Worm (Caenorhabditis elegans) whole organism, L4 larva: ENCODE results near the gene unc-84.

Experiments
- R02D3.7 ChIP-seq: fragments of 150-350 bp; sonication (generic microtip); optimal IDR thresholded peaks from 3 replicates; lab custom pipeline; 2014; ENCODE audit warnings: missing biosample characterization, missing genetic modification characterization
- Y105C5A.15 ChIP-seq: fragments of 200-800 bp; sonication (Bioruptor generic); IDR thresholded peaks from 2 replicates; pipeline ENCODE4 v1.3.6; 2022; ENCODE audit warnings: missing genetic modification characterization, missing compliant biosample characterization
- ceh-28 ChIP-seq: fragments of 150-350 bp; optimal IDR thresholded peaks from 2 replicates; lab custom pipeline; 2014; ENCODE audit warnings: missing biosample characterization, missing genetic modification reagents, missing genetic modification characterization
- lin-15B ChIP-seq: fragments of 150-350 bp; sonication (generic microtip); optimal IDR thresholded peaks from 3 replicates; lab custom pipeline; 2014; ENCODE audit warnings: missing biosample characterization, missing genetic modification characterization
- mxl-3 ChIP-seq: fragments of 200-800 bp; sonication (Bioruptor generic); optimal IDR thresholded peaks from 2 replicates; lab custom pipeline; 2018; ENCODE audit warnings: mild to moderate bottlenecking, missing genetic modification characterization, missing compliant biosample characterization
- nhr-10 ChIP-seq: fragments of 150-350 bp; optimal IDR thresholded peaks from 2 replicates; lab custom pipeline; 2014; ENCODE audit warnings: missing biosample characterization, missing genetic modification characterization
- nhr-76 ChIP-seq: fragments of 150-350 bp; optimal IDR thresholded peaks from 2 replicates; lab custom pipeline; 2014; ENCODE audit warnings: missing biosample characterization, missing genetic modification characterization
- tag-97 ChIP-seq: fragments of 200-800 bp; sonication (Bioruptor generic); IDR thresholded peaks from 2 replicates; pipeline ENCODE4 v1.3.6; 2022; ENCODE audit warnings: missing genetic modification characterization, missing compliant biosample characterization

- TF ChIP-seq mxl-3 (GFP tag; lab: Kevin White, UChicago) (no peak), Y105C5A.15 (GFP tag; lab: Robert Waterston, UW) (no peak), ceh-28 (tag; lab: Kevin White, UChicago) (no peak), tag-97 (GFP tag; lab: Robert Waterston, UW) (no peak), nhr-10 (tag; lab: Kevin White, UChicago) (no peak), R02D3.7 (tag; lab: Kevin White, UChicago) (no peak), lin-15B (tag; lab: Kevin White, UChicago) (no peak), nhr-76 (no peak)
Observed at ce11 chrX:13610040-13610439, 25.5 kb downstream of the unc-84 start.
